Worm (Caenorhabditis elegans): ENCODE results near the gene pat-9.
"Not testable (repeated sequence)": the region's sequence is repeated elsewhere in the genome, so short reads cannot be mapped to it uniquely, and the experiment has no call there.

- TF ChIP-seq dao-5, W03F9.2, him-1 (tag; optimal IDR thresholded peaks at IDR 0.05): not testable (repeated sequence)
Measured at ce11 chrX:16515265-16515664, 21.4 kb upstream of the pat-9 start, which contains the start of gene T25D1.2.

Data from whole organism, L4/young adult.